Worm (Caenorhabditis elegans) whole organism, L1 larva: ENCODE results near the gene Y39E4B.5.

Experiments
- C04F5.9 ChIP-seq: sonication (generic microtip); optimal IDR thresholded peaks from 2 replicates; lab custom pipeline; 2016; ENCODE audit warnings: missing genetic modification characterization, missing compliant biosample characterization
- C34B4.2 ChIP-seq: sonication (generic microtip); optimal IDR thresholded peaks from 2 replicates; lab custom pipeline; 2017; ENCODE audit warnings: mild to moderate bottlenecking, missing genetic modification characterization, missing compliant biosample characterization
- alr-1 ChIP-seq: fragments of 200-800 bp; sonication (Bioruptor generic); optimal IDR thresholded peaks from 2 replicates; lab custom pipeline; 2018; ENCODE audit warnings: borderline replicate concordance, mild to moderate bottlenecking, missing genetic modification characterization, missing compliant biosample characterization
- aly-2 ChIP-seq: fragments of 150-350 bp; optimal IDR thresholded peaks from 2 replicates; lab custom pipeline; 2014; ENCODE audit warnings: missing biosample characterization, missing genetic modification characterization
- ceh-88 ChIP-seq: fragments of 200-800 bp; sonication (Bioruptor generic); IDR thresholded peaks from 2 replicates; pipeline ENCODE4 v1.3.6; 2022; ENCODE audit warnings: missing genetic modification characterization, missing compliant biosample characterization
- dpl-1 ChIP-seq, 3 experiments: fragments of 150-350 bp in 2 of 3; sonication (generic microtip) in 1 of 3; optimal IDR thresholded peaks; 2 replicates each; lab custom pipeline; 2014 to 2017; ENCODE audit warnings: missing biosample characterization in 3 of 3, missing genetic modification characterization in 3 of 3, missing genetic modification reagents in 3 of 3
- efl-1 ChIP-seq, 4 experiments: fragments of 150-350 bp; optimal IDR thresholded peaks in 3 of 4; peaks in 1 of 4; 1 replicate in 1 of 4; 2 replicates in 3 of 4; lab custom pipeline; 2014; ENCODE audit warnings: missing biosample characterization in 2 of 4, missing genetic modification characterization in 2 of 4, missing genetic modification reagents in 2 of 4
- egl-27 ChIP-seq, 2 experiments: fragments of 150-350 bp in 1 of 2; sonication (generic microtip); optimal IDR thresholded peaks; 3 replicates each; lab custom pipeline; 2017 to 2018; ENCODE audit warnings: missing biosample characterization in 2 of 2, missing genetic modification characterization in 2 of 2, missing genetic modification reagents in 2 of 2
- elt-2 ChIP-seq: sonication (generic microtip); optimal IDR thresholded peaks from 2 replicates; lab custom pipeline; 2016; ENCODE audit warnings: missing genetic modification characterization, mild to moderate bottlenecking, inconsistent platforms, missing compliant biosample characterization, missing genetic modification reagents
- elt-3 ChIP-seq, 6 experiments: fragments of 150-350 bp in 1 of 6; sonication (generic microtip); optimal IDR thresholded peaks; 2 replicates each; lab custom pipeline; 2017 to 2018; ENCODE audit warnings: missing biosample characterization in 6 of 6, missing genetic modification characterization in 6 of 6, inconsistent platforms in 1 of 6
- hlh-17 ChIP-seq: fragments of 200-800 bp; sonication (Bioruptor generic); optimal IDR thresholded peaks from 2 replicates; lab custom pipeline; 2018; ENCODE audit warnings: missing genetic modification characterization, mild to moderate bottlenecking, missing compliant biosample characterization, moderate library complexity, borderline replicate concordance
- hlh-4 ChIP-seq: sonication (generic microtip); optimal IDR thresholded peaks from 2 replicates; lab custom pipeline; 2016; ENCODE audit warnings: mild to moderate bottlenecking, missing genetic modification characterization, missing compliant biosample characterization
- hpl-2 ChIP-seq: fragments of 150-350 bp; optimal IDR thresholded peaks from 2 replicates; lab custom pipeline; 2014; ENCODE audit warnings: missing biosample characterization, missing genetic modification reagents, missing genetic modification characterization
- irx-1 ChIP-seq: sonication (generic microtip); optimal IDR thresholded peaks from 2 replicates; lab custom pipeline; 2016; ENCODE audit warnings: missing genetic modification characterization, missing compliant biosample characterization
- isw-1 ChIP-seq: fragments of 200-800 bp; sonication (Bioruptor generic); IDR thresholded peaks from 2 replicates; pipeline ENCODE4 v1.3.6; 2022; ENCODE audit warnings: missing genetic modification characterization, missing compliant biosample characterization
- jun-1 ChIP-seq: fragments of 150-350 bp; optimal IDR thresholded peaks from 2 replicates; lab custom pipeline; 2014; ENCODE audit warnings: missing biosample characterization, missing genetic modification reagents, missing genetic modification characterization
- lin-13 ChIP-seq: fragments of 150-350 bp; optimal IDR thresholded peaks from 2 replicates; lab custom pipeline; 2014; ENCODE audit warnings: missing biosample characterization, missing genetic modification reagents, missing genetic modification characterization
- lin-14 ChIP-seq: fragments of 200-800 bp; sonication (Bioruptor generic); optimal IDR thresholded peaks from 2 replicates; lab custom pipeline; 2018; ENCODE audit warnings: mild to moderate bottlenecking, missing genetic modification characterization, moderate library complexity, missing compliant biosample characterization
- lin-35 ChIP-seq, 2 experiments: fragments of 150-350 bp; optimal IDR thresholded peaks; 2 replicates each; lab custom pipeline; 2014; ENCODE audit warnings: missing biosample characterization in 2 of 2, missing genetic modification characterization in 2 of 2, missing genetic modification reagents in 2 of 2
- lsy-2 ChIP-seq, 2 experiments: fragments of 150-350 bp; optimal IDR thresholded peaks; 2 replicates each; lab custom pipeline; 2014; ENCODE audit warnings: missing biosample characterization in 2 of 2, missing genetic modification characterization in 2 of 2
- mef-2 ChIP-seq: fragments of 150-350 bp; optimal IDR thresholded peaks from 2 replicates; lab custom pipeline; 2014; ENCODE audit warnings: missing biosample characterization, missing genetic modification characterization
- nhr-11 ChIP-seq: fragments of 150-350 bp; optimal IDR thresholded peaks from 2 replicates; lab custom pipeline; 2014; ENCODE audit warnings: missing biosample characterization, missing genetic modification characterization
- nhr-19 ChIP-seq: fragments of 200-800 bp; sonication (Bioruptor generic); conservative IDR thresholded peaks from 2 replicates; pipeline ENCODE4 v1.3.6; 2022; ENCODE audit warnings: missing genetic modification characterization, missing compliant biosample characterization
- nhr-237 ChIP-seq: fragments of 150-350 bp; optimal IDR thresholded peaks from 2 replicates; lab custom pipeline; 2014; ENCODE audit warnings: missing biosample characterization, missing genetic modification characterization
- nhr-47 ChIP-seq: sonication (generic microtip); optimal IDR thresholded peaks from 2 replicates; lab custom pipeline; 2016; ENCODE audit warnings: mild to moderate bottlenecking, missing genetic modification characterization, moderate library complexity, missing compliant biosample characterization
- nhr-71 ChIP-seq: sonication (generic microtip); optimal IDR thresholded peaks from 2 replicates; lab custom pipeline; 2016; ENCODE audit warnings: mild to moderate bottlenecking, missing genetic modification characterization, moderate library complexity, missing compliant biosample characterization
- nhr-76 ChIP-seq: sonication (generic microtip); optimal IDR thresholded peaks from 2 replicates; lab custom pipeline; 2017; ENCODE audit warnings: missing biosample characterization, missing genetic modification characterization
- nhr-84 ChIP-seq: sonication (generic microtip); optimal IDR thresholded peaks from 2 replicates; lab custom pipeline; 2017; ENCODE audit warnings: missing biosample characterization, missing genetic modification characterization
- nhr-85 ChIP-seq: sonication (generic microtip); peaks from one replicate; lab custom pipeline; 2016; ENCODE audit warnings: missing genetic modification characterization, inconsistent platforms, missing compliant biosample characterization
- pax-3 ChIP-seq: fragments of 200-800 bp; sonication (Bioruptor generic); optimal IDR thresholded peaks from 2 replicates; lab custom pipeline; 2018; ENCODE audit warnings: mild to moderate bottlenecking, missing genetic modification characterization, moderate library complexity, missing compliant biosample characterization
- pqm-1 ChIP-seq: sonication (generic microtip); optimal IDR thresholded peaks from 3 replicates; lab custom pipeline; 2017; ENCODE audit warnings: missing biosample characterization, missing genetic modification characterization
- rnt-1 ChIP-seq: sonication (generic microtip); optimal IDR thresholded peaks from 2 replicates; lab custom pipeline; 2016; ENCODE audit warnings: mild to moderate bottlenecking, missing genetic modification characterization, moderate library complexity, missing compliant biosample characterization
- skn-1 ChIP-seq: fragments of 150-350 bp; optimal IDR thresholded peaks from 2 replicates; lab custom pipeline; 2014; ENCODE audit warnings: missing biosample characterization, missing genetic modification characterization
- snu-23 ChIP-seq: sonication (generic microtip); optimal IDR thresholded peaks from 2 replicates; lab custom pipeline; 2016; ENCODE audit warnings: missing genetic modification characterization, missing compliant biosample characterization
- sup-37 ChIP-seq: fragments of 200-800 bp; sonication (Bioruptor generic); optimal IDR thresholded peaks from 2 replicates; lab custom pipeline; 2018; ENCODE audit warnings: mild to moderate bottlenecking, missing genetic modification characterization, missing compliant biosample characterization
- swsn-7 ChIP-seq: sonication (generic microtip); optimal IDR thresholded peaks from 2 replicates; lab custom pipeline; 2016; ENCODE audit warnings: missing genetic modification characterization, missing compliant biosample characterization
- tbx-2 ChIP-seq: sonication (generic microtip); optimal IDR thresholded peaks from 2 replicates; lab custom pipeline; 2016; ENCODE audit warnings: missing genetic modification characterization, missing compliant biosample characterization
- tlp-1 ChIP-seq: fragments of 150-350 bp; optimal IDR thresholded peaks from 2 replicates; lab custom pipeline; 2014; ENCODE audit warnings: missing biosample characterization, missing genetic modification characterization
- unc-130 ChIP-seq: fragments of 150-350 bp; optimal IDR thresholded peaks from 2 replicates; lab custom pipeline; 2017; ENCODE audit warnings: missing biosample characterization, missing genetic modification characterization, inconsistent platforms
- unc-62 ChIP-seq: fragments of 150-350 bp; optimal IDR thresholded peaks from 2 replicates; lab custom pipeline; 2014; ENCODE audit warnings: missing biosample characterization, missing genetic modification reagents, missing genetic modification characterization
- vab-15 ChIP-seq: sonication (generic microtip); optimal IDR thresholded peaks from 2 replicates; lab custom pipeline; 2017; ENCODE audit warnings: missing genotype, mild to moderate bottlenecking, missing genetic modification characterization, missing compliant biosample characterization
- xbp-1 ChIP-seq: sonication (generic microtip); optimal IDR thresholded peaks from 2 replicates; lab custom pipeline; 2016; ENCODE audit warnings: missing genetic modification characterization, missing compliant biosample characterization
- zip-4 ChIP-seq: fragments of 200-800 bp; sonication (Bioruptor generic); optimal IDR thresholded peaks from 2 replicates; lab custom pipeline; 2018; ENCODE audit warnings: mild to moderate bottlenecking, missing genetic modification characterization, moderate library complexity, missing compliant biosample characterization
- ztf-11 ChIP-seq, 2 experiments: sonication (generic microtip); optimal IDR thresholded peaks; 2 replicates each; lab custom pipeline; 2016 to 2017; ENCODE audit warnings: missing genetic modification characterization in 2 of 2, missing biosample characterization in 1 of 2, missing compliant biosample characterization in 1 of 2

Gene Y39E4B.5

ce11 chrIII:13187773-13188172, 18.1 kb downstream of the Y39E4B.5 start (continued):
- TF ChIP-seq elt-3 (tag; optimal IDR thresholded peaks at IDR 0.05; lab: Kevin White, UChicago) (no peak), vab-15 (tag; lab: Kevin White, UChicago) (no peak), unc-130 (tag; lab: Kevin White, UChicago) (no peak), nhr-84 (tag; lab: Kevin White, UChicago) (no peak), nhr-11 (tag; lab: Kevin White, UChicago) (no peak), elt-2 (tag; lab: Kevin White, UChicago) (peak; percentile 68), rnt-1 (peak; percentile 99), tlp-1 (tag; lab: Kevin White, UChicago) (no peak), xbp-1 (peak; percentile 92), egl-27 (tag; optimal IDR thresholded peaks at IDR 0.05; lab: Kevin White, UChicago) (no peak), nhr-76 (tag; lab: Kevin White, UChicago) (no peak), C04F5.9 (tag; lab: Kevin White, UChicago) (peak; percentile 89), isw-1 (GFP tag; lab: Robert Waterston, UW) (peak; percentile 51), tbx-2 (tag; lab: Kevin White, UChicago) (peak; percentile 91), unc-62 (GFP tag; lab: Kevin White, UChicago) (no peak), sup-37 (GFP tag; lab: Kevin White, UChicago) (no peak), pqm-1 (tag; lab: Kevin White, UChicago) (no peak), jun-1 (tag; lab: Kevin White, UChicago) (no peak), nhr-237 (tag; lab: Kevin White, UChicago) (no peak), nhr-85 (tag; lab: Kevin White, UChicago) (peak; percentile 94), nhr-71 (tag; lab: Kevin White, UChicago) (peak; percentile 90), irx-1 (peak; percentile 96), lin-35 (GFP tag; optimal IDR thresholded peaks at IDR 0.05; lab: Kevin White, UChicago) (peak; percentile 50 to 61), efl-1 (optimal IDR thresholded peaks at IDR 0.05; lab: Kevin White, UChicago) (peak; percentile 71 to 75), efl-1 (GFP tag; optimal IDR thresholded peaks at IDR 0.05 in 1 of 2; lab: Kevin White, UChicago) (peak; percentile 69 to 96), snu-23 (peak; percentile 85), C34B4.2 (peak; percentile 57), pax-3 (tag; lab: Kevin White, UChicago) (peak; percentile 91), lin-13 (peak; percentile 22), dpl-1 (GFP tag; optimal IDR thresholded peaks at IDR 0.05; lab: Kevin White, UChicago) (peak; percentile 22 to 71 (median 65)), hpl-2 (no peak), nhr-19 (GFP tag; lab: Robert Waterston, UW) (peak; percentile 80), zip-4 (GFP tag; lab: Kevin White, UChicago) (no peak), hlh-17 (GFP tag; lab: Kevin White, UChicago) (no peak), hlh-4 (tag; lab: Kevin White, UChicago) (peak; percentile 71), lin-14 (GFP tag; lab: Kevin White, UChicago) (no peak), alr-1 (tag; lab: Kevin White, UChicago) (no peak), lsy-2 (tag; optimal IDR thresholded peaks at IDR 0.05; lab: Kevin White, UChicago) (peak; percentile 72 to 73), swsn-7 (peak; percentile 84), nhr-47 (tag; lab: Kevin White, UChicago) (peak; percentile 93), aly-2 (tag; lab: Kevin White, UChicago) (peak; percentile 21), skn-1 (no peak), ztf-11 (tag; optimal IDR thresholded peaks at IDR 0.05; lab: Kevin White, UChicago) (peak in 1 of 2 experiments; percentile 98), ceh-88 (GFP tag; lab: Robert Waterston, UW) (peak; percentile 53; the same call in 1 of the 2 replicates), mef-2 (no peak)
